Worm (Caenorhabditis elegans) whole organism, young adult: ENCODE data around the gene R05G6.5.

Experiments used
- B0261.1 ChIP-seq: sonication (generic microtip); optimal IDR thresholded peaks from 2 replicates; lab custom pipeline; 2016; ENCODE audit warnings: mild to moderate bottlenecking, missing genetic modification characterization, moderate library complexity, missing compliant biosample characterization
- C06A6.2 ChIP-seq: fragments of 200-800 bp; sonication (Bioruptor generic); conservative IDR thresholded peaks from 2 replicates; pipeline ENCODE4 v1.3.6; 2022; ENCODE audit warnings: missing genetic modification characterization, missing compliant biosample characterization
- C17E4.6 ChIP-seq: fragments of 200-800 bp; sonication (Bioruptor generic); IDR thresholded peaks from 2 replicates; pipeline ENCODE4 v1.3.6; 2022; ENCODE audit warnings: missing genetic modification reagents, missing genetic modification characterization, missing compliant biosample characterization
- F33H1.4 ChIP-seq: fragments of 200-800 bp; sonication (Bioruptor generic); IDR thresholded peaks from 2 replicates; pipeline ENCODE4 v1.3.6; 2022; ENCODE audit warnings: missing genetic modification reagents, missing genetic modification characterization, missing compliant biosample characterization
- F37B4.10 ChIP-seq: fragments of 200-800 bp; sonication (Bioruptor generic); IDR thresholded peaks from 2 replicates; pipeline ENCODE4 v1.3.6; 2022; ENCODE audit warnings: missing genetic modification characterization, missing compliant biosample characterization
- F39B2.1 ChIP-seq: fragments of 200-800 bp; sonication (Bioruptor generic); IDR thresholded peaks from 2 replicates; pipeline ENCODE4 v1.3.6; 2022; ENCODE audit warnings: missing genetic modification reagents, missing genetic modification characterization, missing compliant biosample characterization
- F52B5.7 ChIP-seq: sonication (generic microtip); optimal IDR thresholded peaks from 2 replicates; lab custom pipeline; 2016; ENCODE audit warnings: mild to moderate bottlenecking, missing genetic modification characterization, missing compliant biosample characterization
- ZK185.1 ChIP-seq: sonication (generic microtip); optimal IDR thresholded peaks from 2 replicates; lab custom pipeline; 2016; ENCODE audit warnings: mild to moderate bottlenecking, missing genetic modification characterization, missing compliant biosample characterization; ENCODE audit not compliant: poor library complexity, severe bottlenecking
- athp-1 ChIP-seq: sonication (generic microtip); optimal IDR thresholded peaks from 2 replicates; lab custom pipeline; 2017; ENCODE audit warnings: mild to moderate bottlenecking, missing genetic modification characterization, missing compliant biosample characterization
- attf-3 ChIP-seq: fragments of 200-800 bp; sonication (Bioruptor generic); conservative IDR thresholded peaks from 2 replicates; pipeline ENCODE4 v1.3.6; 2022; ENCODE audit warnings: missing genetic modification reagents, missing genetic modification characterization, missing compliant biosample characterization
- attf-5 ChIP-seq: fragments of 200-800 bp; sonication (Bioruptor generic); optimal IDR thresholded peaks from 2 replicates; lab custom pipeline; 2018; ENCODE audit warnings: mild to moderate bottlenecking, missing genetic modification characterization, missing compliant biosample characterization
- attf-6 ChIP-seq: fragments of 200-800 bp; sonication (Bioruptor generic); IDR thresholded peaks from 2 replicates; pipeline ENCODE4 v1.3.6; 2022; ENCODE audit warnings: missing genetic modification reagents, missing genetic modification characterization, missing compliant biosample characterization
- cebp-2 ChIP-seq: fragments of 200-800 bp; sonication (Bioruptor generic); IDR thresholded peaks from 2 replicates; pipeline ENCODE4 v1.3.6; 2022; ENCODE audit warnings: missing genetic modification characterization, missing compliant biosample characterization
- ceh-100 ChIP-seq: fragments of 200-800 bp; sonication (Bioruptor generic); IDR thresholded peaks from 2 replicates; pipeline ENCODE4 v1.3.6; 2022; ENCODE audit warnings: missing genetic modification reagents, missing genetic modification characterization, missing compliant biosample characterization
- dpff-1 ChIP-seq: sonication (generic microtip); optimal IDR thresholded peaks from 2 replicates; lab custom pipeline; 2017; ENCODE audit warnings: mild to moderate bottlenecking, missing genetic modification characterization, missing compliant biosample characterization
- efl-1 ChIP-seq: fragments of 150-350 bp; optimal IDR thresholded peaks from 2 replicates; lab custom pipeline; 2014; ENCODE audit warnings: missing biosample characterization, missing genetic modification reagents, missing genetic modification characterization
- egl-44 ChIP-seq: fragments of 200-800 bp; sonication (Bioruptor generic); IDR thresholded peaks from 2 replicates; pipeline ENCODE4 v1.3.6; 2022; ENCODE audit warnings: missing genetic modification reagents, missing genetic modification characterization, missing compliant biosample characterization
- ekl-4 ChIP-seq: fragments of 200-800 bp; sonication (Bioruptor generic); IDR thresholded peaks from 2 replicates; pipeline ENCODE4 v1.3.6; 2022; ENCODE audit warnings: missing genetic modification reagents, missing genetic modification characterization, missing compliant biosample characterization
- ets-4 ChIP-seq: fragments of 200-800 bp; sonication (Bioruptor generic); optimal IDR thresholded peaks from 2 replicates; lab custom pipeline; 2018; ENCODE audit warnings: mild to moderate bottlenecking, missing genetic modification characterization, missing compliant biosample characterization
- him-1 ChIP-seq: sonication (generic microtip); optimal IDR thresholded peaks from 2 replicates; lab custom pipeline; 2016; ENCODE audit warnings: missing genotype, missing genetic modification reagents, missing genetic modification characterization, missing compliant biosample characterization
- hsf-1 ChIP-seq: fragments of 200-800 bp; sonication (Bioruptor generic); IDR thresholded peaks from 2 replicates; pipeline ENCODE4 v1.3.6; 2022; ENCODE audit warnings: missing genetic modification reagents, missing genetic modification characterization, missing compliant biosample characterization
- lin-26 ChIP-seq: fragments of 200-800 bp; sonication (Bioruptor generic); IDR thresholded peaks from 2 replicates; pipeline ENCODE4 v1.3.6; 2022; ENCODE audit warnings: missing genetic modification reagents, missing genetic modification characterization, missing compliant biosample characterization
- lin-54 ChIP-seq: fragments of 200-800 bp; sonication (Bioruptor generic); optimal IDR thresholded peaks from 2 replicates; lab custom pipeline; 2018; ENCODE audit warnings: mild to moderate bottlenecking, missing genetic modification characterization, missing compliant biosample characterization
- lsy-27 ChIP-seq: sonication (generic microtip); optimal IDR thresholded peaks from 2 replicates; lab custom pipeline; 2017; ENCODE audit warnings: missing genetic modification characterization, mild to moderate bottlenecking, missing compliant biosample characterization, antibody characterized with exemption, missing genotype, borderline replicate concordance; ENCODE audit not compliant: insufficient read depth
- mcd-1 ChIP-seq: fragments of 200-800 bp; sonication (Bioruptor generic); IDR thresholded peaks from 2 replicates; pipeline ENCODE4 v1.3.6; 2022; ENCODE audit warnings: missing genetic modification reagents, missing genetic modification characterization, missing compliant biosample characterization
- mes-4 ChIP-seq: sonication (generic microtip); optimal IDR thresholded peaks from 2 replicates; lab custom pipeline; 2016; ENCODE audit warnings: missing genotype, missing genetic modification characterization, missing compliant biosample characterization
- mxl-1 ChIP-seq: sonication (generic microtip); optimal IDR thresholded peaks from 2 replicates; lab custom pipeline; 2016; ENCODE audit warnings: missing genetic modification characterization, missing compliant biosample characterization
- nhr-80 ChIP-seq: sonication (generic microtip); optimal IDR thresholded peaks from 2 replicates; lab custom pipeline; 2016; ENCODE audit warnings: missing genetic modification characterization, missing compliant biosample characterization
- nhr-90 ChIP-seq: sonication (generic microtip); optimal IDR thresholded peaks from 2 replicates; lab custom pipeline; 2016; ENCODE audit warnings: missing genotype, mild to moderate bottlenecking, missing genetic modification characterization, missing compliant biosample characterization
- pha-4 ChIP-seq: fragments of 150-350 bp; sonication (generic microtip); optimal IDR thresholded peaks from 2 replicates; lab custom pipeline; 2014; ENCODE audit warnings: missing biosample characterization, missing genetic modification reagents, missing genetic modification characterization
- rec-8 ChIP-seq, 2 experiments: sonication (generic microtip); optimal IDR thresholded peaks; 2 replicates each; lab custom pipeline; 2016; ENCODE audit warnings: mild to moderate bottlenecking in 2 of 2, missing genetic modification characterization in 2 of 2, missing genetic modification reagents in 2 of 2, missing genotype in 2 of 2, missing biosample characterization in 1 of 2, missing compliant biosample characterization in 1 of 2, moderate library complexity in 1 of 2
- rpc-1 ChIP-seq, 2 experiments: fragments of 150-350 bp in 1 of 2; sonication (generic microtip) in 1 of 2; optimal IDR thresholded peaks; 2 replicates each; lab custom pipeline; 2014 to 2018; ENCODE audit warnings: missing biosample characterization in 1 of 2, missing genetic modification characterization in 1 of 2, missing genetic modification reagents in 1 of 2, missing genotype in 1 of 2
- snpc-1.1 ChIP-seq: sonication (generic microtip); optimal IDR thresholded peaks from 2 replicates; lab custom pipeline; 2017; ENCODE audit warnings: missing genetic modification characterization, mild to moderate bottlenecking, missing compliant biosample characterization, antibody characterized with exemption, moderate library complexity, missing genotype, missing genetic modification reagents; ENCODE audit not compliant: insufficient read depth
- snpc-4 ChIP-seq, 5 experiments: fragments of 150-350 bp in 1 of 5; sonication (generic microtip) in 4 of 5; optimal IDR thresholded peaks; 2 replicates each; lab custom pipeline; 2014 to 2018; ENCODE audit warnings: missing genetic modification characterization in 5 of 5, missing biosample characterization in 3 of 5, antibody characterized with exemption in 2 of 5, mild to moderate bottlenecking in 2 of 5, missing compliant biosample characterization in 2 of 5, missing genotype in 2 of 5, moderate library complexity in 2 of 5, missing genetic modification reagents in 1 of 5
- tlf-1 ChIP-seq: fragments of 200-800 bp; sonication (Bioruptor generic); optimal IDR thresholded peaks from 2 replicates; lab custom pipeline; 2018; ENCODE audit warnings: mild to moderate bottlenecking, missing genetic modification characterization, missing compliant biosample characterization
- unc-62 ChIP-seq: fragments of 150-350 bp; optimal IDR thresholded peaks from 2 replicates; lab custom pipeline; 2014; ENCODE audit warnings: missing biosample characterization, missing genetic modification reagents, missing genetic modification characterization
- ztf-18 ChIP-seq: sonication (generic microtip); optimal IDR thresholded peaks from 2 replicates; lab custom pipeline; 2016; ENCODE audit warnings: missing genotype, mild to moderate bottlenecking, missing genetic modification characterization, missing compliant biosample characterization
- ztf-25 ChIP-seq: fragments of 200-800 bp; sonication (Bioruptor generic); IDR thresholded peaks from 2 replicates; pipeline ENCODE4 v1.3.6; 2022; ENCODE audit warnings: missing genetic modification reagents, missing genetic modification characterization, missing compliant biosample characterization
- ztf-3 ChIP-seq: fragments of 200-800 bp; sonication (Bioruptor generic); optimal IDR thresholded peaks from 2 replicates; lab custom pipeline; 2018; ENCODE audit warnings: mild to moderate bottlenecking, missing genetic modification characterization, missing compliant biosample characterization

The R05G6.5 gene

ce11 chrIV:7488457-7488783 is 19.7 kb upstream of the R05G6.5 start (continued):
- TF ChIP-seq rpc-1 (optimal IDR thresholded peaks at IDR 0.05; lab: Kevin White, UChicago) (no peak), rpc-1 (tag; optimal IDR thresholded peaks at IDR 0.05; lab: Kevin White, UChicago) (no peak), ztf-25 (GFP tag; lab: Robert Waterston, UW) (no peak), efl-1 (no peak), F39B2.1 (GFP tag; lab: Robert Waterston, UW) (peak; percentile 13; the same call in 1 of the 2 replicates), rec-8 (tag; optimal IDR thresholded peaks at IDR 0.05; lab: Kevin White, UChicago) (peak in 1 of 2 experiments; percentile 32), hsf-1 (GFP tag; lab: Robert Waterston, UW) (0 out of 2 replicates have a peak, but pooled peaks have one; percentile 50), cebp-2 (peak; percentile 75; the same call in 1 of the 2 replicates), F52B5.7 (tag; lab: Kevin White, UChicago) (no peak), athp-1 (tag; lab: Kevin White, UChicago) (peak; percentile 27), F37B4.10 (GFP tag; lab: Robert Waterston, UW) (0 out of 2 replicates have a peak, but pooled peaks have one; percentile 2), unc-62 (GFP tag; lab: Kevin White, UChicago) (no peak), C17E4.6 (GFP tag; lab: Robert Waterston, UW) (peak; percentile 51), tlf-1 (GFP tag; lab: Kevin White, UChicago) (peak; percentile 51), attf-6 (peak; percentile 63)

ce11 chrIV:7491464-7491863 is 16.7 kb upstream of the R05G6.5 start, which contains the start of gene F55G1.1:
Gene F55G1.1 (plus strand): TSS chrIV:7491764.
- TF ChIP-seq ets-4 (GFP tag; lab: Kevin White, UChicago) (no peak), ztf-3 (GFP tag; lab: Kevin White, UChicago) (no peak), F33H1.4 (GFP tag; lab: Robert Waterston, UW) (no peak), ceh-100 (GFP tag; lab: Robert Waterston, UW) (no peak), ekl-4 (GFP tag; lab: Robert Waterston, UW) (no peak), B0261.1 (tag; lab: Kevin White, UChicago) (no peak), dpff-1 (tag; lab: Kevin White, UChicago) (no peak)

DNA sequence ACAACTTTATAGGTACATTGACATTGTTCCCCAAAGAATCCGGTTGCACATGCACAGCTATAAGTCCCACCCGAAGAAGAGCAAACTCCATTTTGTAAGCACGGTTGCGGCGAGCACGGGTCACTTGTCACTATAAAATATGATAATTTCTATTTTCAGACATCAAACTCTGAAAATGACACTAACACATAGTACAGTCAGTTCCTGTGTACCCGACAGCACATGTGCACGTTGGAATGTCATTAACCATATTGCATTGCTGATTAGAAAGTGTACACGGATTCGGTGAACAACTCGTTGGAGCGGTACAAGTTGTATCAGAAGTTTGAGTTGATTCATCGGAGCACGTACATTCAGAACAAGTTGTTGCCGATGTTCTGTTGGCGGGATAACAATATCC is 11.0 kb upstream of the R05G6.5 start:
- TF ChIP-seq attf-3 (no peak), F52B5.7 (tag; lab: Kevin White, UChicago) (no peak), rpc-1 (optimal IDR thresholded peaks at IDR 0.05; lab: Kevin White, UChicago) (no peak), rpc-1 (tag; optimal IDR thresholded peaks at IDR 0.05; lab: Kevin White, UChicago) (no peak), cebp-2 (no peak), nhr-80 (peak; percentile 86), C06A6.2 (no peak)
- TF ChIP-seq, all 124 proteins: peak for 1

- TF ChIP-seq hsf-1 (GFP tag; lab: Robert Waterston, UW) (no peak), lsy-27 (tag; lab: Kevin White, UChicago) (no peak), nhr-90 (no peak), lin-54 (GFP tag; lab: Kevin White, UChicago) (no peak), egl-44 (GFP tag; lab: Robert Waterston, UW) (no peak), rpc-1 (optimal IDR thresholded peaks at IDR 0.05; lab: Kevin White, UChicago) (no peak), rpc-1 (tag; optimal IDR thresholded peaks at IDR 0.05; lab: Kevin White, UChicago) (no peak)
These were observed 10.4 kb upstream of the R05G6.5 start, which contains the start of gene egas-4 for ce11 chrIV:7497750-7498149. Gene egas-4 (minus strand): TSS chrIV:7497850.

- peak; percentile 20 for TF ChIP-seq attf-5 (GFP tag; lab: Kevin White, UChicago)
- peak; percentile 91 for TF ChIP-seq lin-26 (GFP tag; lab: Robert Waterston, UW)
- no peak for TF ChIP-seq pha-4 (tag; lab: Kevin White, UChicago)
- peak; percentile 10 for TF ChIP-seq mes-4 (tag; lab: Kevin White, UChicago)
- peak; percentile 46 for TF ChIP-seq him-1
- no peak for TF ChIP-seq mcd-1 (GFP tag; lab: Robert Waterston, UW)
- no peak for TF ChIP-seq efl-1
- peak; percentile 91 for TF ChIP-seq snpc-1.1
- peak; percentile 47 for TF ChIP-seq nhr-90
- TF ChIP-seq ztf-18 (tag; lab: Kevin White, UChicago) = peak; percentile 17
- peak; percentile 62 for TF ChIP-seq rpc-1 (optimal IDR thresholded peaks at IDR 0.05; lab: Kevin White, UChicago)
- TF ChIP-seq rpc-1 (tag; optimal IDR thresholded peaks at IDR 0.05; lab: Kevin White, UChicago) = peak; percentile 82
- TF ChIP-seq mxl-1 (tag; lab: Kevin White, UChicago) = peak; percentile 14
- TF ChIP-seq ZK185.1 (tag; lab: Kevin White, UChicago) = peak; percentile 7
- TF ChIP-seq rec-8 (tag; optimal IDR thresholded peaks at IDR 0.05; lab: Kevin White, UChicago) = peak in 1 of 2 experiments; percentile 12
- peak; percentile 73 for TF ChIP-seq snpc-4 (GFP tag; optimal IDR thresholded peaks at IDR 0.05; lab: Kevin White, UChicago)
- peak in 3 of 4 experiments; percentile 90 to 96 (median 93) for TF ChIP-seq snpc-4 (tag; optimal IDR thresholded peaks at IDR 0.05; lab: Kevin White, UChicago)
These were observed 8.9 kb upstream of the R05G6.5 start for ce11 chrIV:7499302-7499701.
